Fruit fly (Drosophila melanogaster) whole organism, prepupa: ENCODE results near the gene ninaA.

Experiments
- CG11902 ChIP-seq: fragments of 200-800 bp; sonication (Bioruptor generic); optimal IDR thresholded peaks from 3 replicates; lab custom pipeline; 2016; ENCODE audit warnings: missing biosample characterization, missing genetic modification characterization
- Ets21C ChIP-seq: fragments of 200-800 bp; sonication (Bioruptor generic); optimal IDR thresholded peaks from 3 replicates; lab custom pipeline; 2016; ENCODE audit warnings: missing biosample characterization, missing genetic modification characterization
- OdsH ChIP-seq: fragments of 200-800 bp; sonication (Bioruptor generic); optimal IDR thresholded peaks from 3 replicates; lab custom pipeline; 2016; ENCODE audit warnings: missing biosample characterization, missing genetic modification characterization

DNA sequence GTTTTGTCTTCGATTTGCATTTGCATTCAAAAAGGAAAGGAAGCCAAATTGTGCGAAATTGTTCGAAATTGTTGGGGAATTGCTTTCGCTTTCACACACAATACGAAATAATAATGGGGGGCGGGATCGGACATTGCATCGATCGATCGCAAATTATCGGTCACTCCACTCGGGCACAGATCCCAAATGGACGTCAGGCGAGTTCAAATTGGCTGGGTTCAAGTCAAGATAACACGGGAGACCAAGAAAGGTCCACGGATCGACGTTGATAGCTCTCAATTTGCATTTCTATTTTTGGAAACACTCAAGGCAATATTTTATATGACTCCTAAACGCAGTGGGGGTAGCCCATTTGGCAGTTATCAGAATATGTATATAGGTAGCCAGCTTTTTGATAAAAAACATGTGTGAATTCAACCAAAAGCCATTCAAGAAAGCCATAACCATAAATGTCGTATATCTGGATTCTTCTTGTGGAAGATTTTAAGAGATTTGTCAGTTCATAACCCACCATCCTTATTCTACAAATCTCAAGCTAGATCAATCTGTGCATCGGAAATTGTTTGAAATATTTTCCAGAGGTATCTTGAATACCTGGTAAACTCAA lies 27.9 kb upstream of the ninaA start:
- no peak for TF ChIP-seq Ets21C
- no peak for TF ChIP-seq CG11902 (GFP tag; lab: Kevin White, UChicago)
- TF ChIP-seq OdsH: no peak
